Worm (Caenorhabditis elegans) whole organism, late embryonic: Measurements from ENCODE around the gene aos-1.

Experiments
- C08G9.2 ChIP-seq: sonication (generic microtip); optimal IDR thresholded peaks from 2 replicates; lab custom pipeline; 2016; ENCODE audit warnings: mild to moderate bottlenecking, missing genetic modification characterization, moderate library complexity, missing compliant biosample characterization
- K02D7.2 ChIP-seq: sonication (generic microtip); optimal IDR thresholded peaks from 2 replicates; lab custom pipeline; 2017; ENCODE audit warnings: mild to moderate bottlenecking, missing genetic modification characterization, missing compliant biosample characterization
- K09A11.1 ChIP-seq: sonication (generic microtip); optimal IDR thresholded peaks from 2 replicates; lab custom pipeline; 2017; ENCODE audit warnings: antibody characterized with exemption, mild to moderate bottlenecking, missing genetic modification characterization, missing compliant biosample characterization; ENCODE audit not compliant: insufficient read depth
- T23F11.4 ChIP-seq: fragments of 200-800 bp; sonication (Bioruptor generic); optimal IDR thresholded peaks from 2 replicates; lab custom pipeline; 2018; ENCODE audit warnings: mild to moderate bottlenecking, missing genetic modification characterization, missing compliant biosample characterization
- Y22D7AL.16 ChIP-seq: sonication (generic microtip); optimal IDR thresholded peaks from 2 replicates; lab custom pipeline; 2016; ENCODE audit warnings: missing genetic modification characterization, missing compliant biosample characterization
- ahr-1 ChIP-seq: sonication (generic microtip); optimal IDR thresholded peaks from 2 replicates; lab custom pipeline; 2016; ENCODE audit warnings: missing genetic modification characterization, missing compliant biosample characterization
- ceh-14 ChIP-seq: sonication (generic microtip); optimal IDR thresholded peaks from 2 replicates; lab custom pipeline; 2016; ENCODE audit warnings: missing genotype, missing genetic modification characterization, missing compliant biosample characterization
- ceh-18 ChIP-seq: sonication (generic microtip); optimal IDR thresholded peaks from 2 replicates; lab custom pipeline; 2016; ENCODE audit warnings: missing genetic modification characterization, missing compliant biosample characterization
- ceh-19 ChIP-seq: fragments of 200-800 bp; sonication (Bioruptor generic); optimal IDR thresholded peaks from 2 replicates; lab custom pipeline; 2018; ENCODE audit warnings: mild to moderate bottlenecking, missing genetic modification characterization, missing compliant biosample characterization
- ceh-22 ChIP-seq: sonication (generic microtip); optimal IDR thresholded peaks from 2 replicates; lab custom pipeline; 2017; ENCODE audit warnings: missing biosample characterization, missing genetic modification characterization
- ceh-24 ChIP-seq: sonication (generic microtip); optimal IDR thresholded peaks from 2 replicates; lab custom pipeline; 2016; ENCODE audit warnings: mild to moderate bottlenecking, missing genetic modification characterization, missing compliant biosample characterization
- ceh-34 ChIP-seq: sonication (generic microtip); optimal IDR thresholded peaks from 2 replicates; lab custom pipeline; 2016; ENCODE audit warnings: mild to moderate bottlenecking, missing genetic modification characterization, missing compliant biosample characterization
- ceh-48 ChIP-seq: sonication (generic microtip); optimal IDR thresholded peaks from 2 replicates; lab custom pipeline; 2016; ENCODE audit warnings: missing genetic modification characterization, inconsistent platforms, missing compliant biosample characterization
- ceh-6 ChIP-seq: fragments of 200-800 bp; sonication (Bioruptor generic); optimal IDR thresholded peaks from 2 replicates; lab custom pipeline; 2018; ENCODE audit warnings: mild to moderate bottlenecking, missing genetic modification characterization, missing compliant biosample characterization
- ceh-9 ChIP-seq: sonication (generic microtip); optimal IDR thresholded peaks from 2 replicates; lab custom pipeline; 2016; ENCODE audit warnings: mild to moderate bottlenecking, missing genetic modification characterization, inconsistent platforms, missing compliant biosample characterization
- che-1 ChIP-seq: sonication (generic microtip); optimal IDR thresholded peaks from 2 replicates; lab custom pipeline; 2016; ENCODE audit warnings: mild to moderate bottlenecking, missing genetic modification characterization, missing compliant biosample characterization
- elt-2 ChIP-seq: sonication (generic microtip); optimal IDR thresholded peaks from 2 replicates; lab custom pipeline; 2016; ENCODE audit warnings: missing genetic modification reagents, missing genetic modification characterization, missing compliant biosample characterization
- elt-4 ChIP-seq: sonication (generic microtip); optimal IDR thresholded peaks from 2 replicates; lab custom pipeline; 2016; ENCODE audit warnings: missing genetic modification characterization, missing compliant biosample characterization
- ets-4 ChIP-seq: sonication (generic microtip); optimal IDR thresholded peaks from 2 replicates; lab custom pipeline; 2016; ENCODE audit warnings: missing genetic modification characterization, missing compliant biosample characterization
- fax-1 ChIP-seq: sonication (generic microtip); optimal IDR thresholded peaks from 2 replicates; lab custom pipeline; 2016; ENCODE audit warnings: missing genotype, missing genetic modification characterization, missing compliant biosample characterization
- fkh-6 ChIP-seq: sonication (generic microtip); optimal IDR thresholded peaks from 2 replicates; lab custom pipeline; 2016; ENCODE audit warnings: missing genetic modification characterization, missing compliant biosample characterization
- hlh-13 ChIP-seq: fragments of 200-800 bp; sonication (Bioruptor generic); optimal IDR thresholded peaks from 2 replicates; lab custom pipeline; 2018; ENCODE audit warnings: mild to moderate bottlenecking, missing genetic modification characterization, missing compliant biosample characterization
- hlh-15 ChIP-seq: sonication (generic microtip); optimal IDR thresholded peaks from 2 replicates; lab custom pipeline; 2016; ENCODE audit warnings: missing genetic modification characterization, missing compliant biosample characterization
- hlh-30 ChIP-seq: sonication (generic microtip); optimal IDR thresholded peaks from 2 replicates; lab custom pipeline; 2017; ENCODE audit warnings: antibody characterized with exemption, missing genetic modification characterization, missing compliant biosample characterization; ENCODE audit not compliant: insufficient read depth
- hlh-6 ChIP-seq: sonication (generic microtip); optimal IDR thresholded peaks from 2 replicates; lab custom pipeline; 2016; ENCODE audit warnings: missing genotype, missing genetic modification characterization, missing compliant biosample characterization
- hlh-8 ChIP-seq: sonication (generic microtip); optimal IDR thresholded peaks from 2 replicates; lab custom pipeline; 2016; ENCODE audit warnings: missing genotype, missing genetic modification characterization, missing compliant biosample characterization
- lin-11 ChIP-seq: fragments of 200-800 bp; sonication (Bioruptor generic); optimal IDR thresholded peaks from 2 replicates; lab custom pipeline; 2018; ENCODE audit warnings: mild to moderate bottlenecking, missing genetic modification characterization, missing compliant biosample characterization
- madf-2 ChIP-seq: sonication (generic microtip); optimal IDR thresholded peaks from 2 replicates; lab custom pipeline; 2017; ENCODE audit warnings: missing genetic modification characterization, missing compliant biosample characterization
- mec-3 ChIP-seq: sonication (generic microtip); optimal IDR thresholded peaks from 2 replicates; lab custom pipeline; 2016; ENCODE audit warnings: borderline replicate concordance, missing genetic modification characterization, missing compliant biosample characterization
- nhr-232 ChIP-seq: sonication (generic microtip); optimal IDR thresholded peaks from 2 replicates; lab custom pipeline; 2016; ENCODE audit warnings: missing genetic modification characterization, missing compliant biosample characterization
- pag-3 ChIP-seq: sonication (generic microtip); optimal IDR thresholded peaks from 2 replicates; lab custom pipeline; 2016; ENCODE audit warnings: missing compliant biosample characterization, missing genetic modification characterization, borderline replicate concordance
- pat-9 ChIP-seq: fragments of 200-800 bp; sonication (Bioruptor generic); optimal IDR thresholded peaks from 2 replicates; lab custom pipeline; 2018; ENCODE audit warnings: mild to moderate bottlenecking, missing genetic modification characterization, moderate library complexity, missing compliant biosample characterization
- pax-1 ChIP-seq: fragments of 150-350 bp; optimal IDR thresholded peaks from 2 replicates; lab custom pipeline; 2014; ENCODE audit warnings: missing biosample characterization, missing genetic modification characterization
- pros-1 ChIP-seq: fragments of 150-350 bp; optimal IDR thresholded peaks from 2 replicates; lab custom pipeline; 2014; ENCODE audit warnings: missing biosample characterization, missing genetic modification reagents, missing genetic modification characterization
- sox-4 ChIP-seq: sonication (generic microtip); optimal IDR thresholded peaks from 2 replicates; lab custom pipeline; 2017; ENCODE audit warnings: mild to moderate bottlenecking, missing genetic modification characterization, inconsistent platforms, missing compliant biosample characterization
- syd-9 ChIP-seq: sonication (generic microtip); optimal IDR thresholded peaks from 2 replicates; lab custom pipeline; 2016; ENCODE audit warnings: mild to moderate bottlenecking, missing genetic modification characterization, moderate library complexity, missing compliant biosample characterization
- tbx-7 ChIP-seq: sonication (generic microtip); optimal IDR thresholded peaks from 2 replicates; lab custom pipeline; 2016; ENCODE audit warnings: missing genotype, missing genetic modification characterization, missing compliant biosample characterization
- ttx-3 ChIP-seq: sonication (generic microtip); optimal IDR thresholded peaks from 2 replicates; lab custom pipeline; 2016; ENCODE audit warnings: missing genetic modification reagents, missing genetic modification characterization, missing compliant biosample characterization
- unc-55 ChIP-seq: sonication (generic microtip); optimal IDR thresholded peaks from 2 replicates; lab custom pipeline; 2017; ENCODE audit warnings: missing biosample characterization, missing genetic modification reagents, missing genetic modification characterization
- zip-5 ChIP-seq: sonication (generic microtip); optimal IDR thresholded peaks from 2 replicates; lab custom pipeline; 2016; ENCODE audit warnings: missing genetic modification characterization, missing compliant biosample characterization

The aos-1 gene

DNA sequence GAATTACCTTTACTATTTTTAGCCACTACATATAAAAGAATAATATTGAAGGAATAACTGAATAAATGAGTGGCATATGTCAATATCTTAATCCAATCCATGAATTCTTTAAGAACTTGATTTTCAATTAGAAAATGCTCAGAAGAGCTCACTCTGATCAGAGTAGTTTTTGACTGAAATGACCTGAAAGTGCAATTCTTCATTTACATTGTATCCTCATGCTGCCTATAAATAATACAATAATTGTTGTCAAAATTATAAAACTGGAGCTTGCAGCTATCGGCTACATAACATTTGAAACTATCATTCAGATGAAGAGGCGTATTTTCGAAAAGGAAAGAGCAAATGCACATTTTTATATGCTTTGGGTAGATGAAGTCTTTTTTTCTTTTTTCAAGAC lies 7.4 kb downstream of the aos-1 start, which contains the start of gene srxa-19:
Gene srxa-19, minus strand, starts transcription at position 101 of the 400 bp plus-strand sequence.
- TF ChIP-seq ceh-34 (tag; lab: Kevin White, UChicago) (no peak), ceh-22 (no peak), ceh-9 (tag; lab: Kevin White, UChicago) (no peak), madf-2 (tag; lab: Kevin White, UChicago) (no peak), ceh-18 (no peak), ahr-1 (tag; lab: Kevin White, UChicago) (no peak), hlh-30 (no peak), sox-4 (tag; lab: Kevin White, UChicago) (no peak)

DNA sequence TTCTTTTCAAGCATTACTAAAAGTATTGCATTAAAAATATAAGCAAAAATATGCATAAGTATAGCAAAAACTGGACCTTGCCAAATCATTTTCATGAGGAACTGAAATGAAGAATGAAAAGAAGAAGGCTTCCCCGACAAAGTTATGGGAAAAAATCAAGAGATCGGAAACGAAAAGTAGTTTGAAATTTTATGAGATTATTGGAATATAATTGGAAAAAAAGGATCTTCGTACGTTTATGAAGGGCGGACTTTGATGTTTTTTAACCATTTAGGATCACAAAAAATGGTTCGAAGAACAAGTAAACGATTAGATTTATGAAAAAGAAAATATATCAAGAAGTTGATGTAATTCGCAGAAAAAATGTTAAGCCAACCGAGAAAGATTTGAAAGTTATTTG lies 9.2 kb downstream of the aos-1 start, which contains the start of gene srxa-18:
Gene srxa-18, minus strand, starts transcription at position 100 of the 400 bp plus-strand sequence.
- TF ChIP-seq unc-55 (GFP tag; lab: Kevin White, UChicago) (no peak), hlh-15 (no peak), hlh-30 (no peak), Y22D7AL.16 (no peak), pat-9 (tag; lab: Kevin White, UChicago) (no peak), K09A11.1 (tag; lab: Kevin White, UChicago) (no peak), nhr-232 (tag; lab: Kevin White, UChicago) (no peak), pag-3 (tag; lab: Kevin White, UChicago) (no peak), ceh-6 (GFP tag; lab: Kevin White, UChicago) (no peak), K02D7.2 (tag; lab: Kevin White, UChicago) (no peak), ceh-48 (tag; lab: Kevin White, UChicago) (no peak), zip-5 (tag; lab: Kevin White, UChicago) (no peak), lin-11 (tag; lab: Kevin White, UChicago) (no peak), elt-2 (no peak), pax-1 (tag; lab: Kevin White, UChicago) (no peak), C08G9.2 (no peak), ceh-14 (no peak), hlh-6 (tag; lab: Kevin White, UChicago) (no peak), hlh-8 (no peak), ceh-9 (tag; lab: Kevin White, UChicago) (no peak)

DNA sequence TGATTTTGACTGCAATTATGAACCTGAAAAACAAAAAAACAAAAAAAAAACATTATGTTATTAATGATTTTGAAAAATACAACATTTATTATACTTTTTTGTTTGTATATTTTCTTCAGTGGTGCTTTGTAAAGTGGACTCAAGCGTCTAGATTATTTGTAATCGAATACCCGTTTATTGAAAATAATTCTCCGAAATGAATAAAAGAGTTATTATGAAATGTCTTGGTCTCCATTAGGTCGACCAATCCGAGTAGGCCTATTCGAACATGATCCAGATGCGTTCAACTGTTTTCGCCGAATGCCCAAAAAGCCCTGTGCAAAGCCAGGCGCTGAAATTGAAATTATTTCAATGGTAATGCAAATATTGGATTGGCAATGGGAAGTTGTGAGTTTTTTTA lies 12.6 kb downstream of the aos-1 start, which contains the start of gene C08B6.5:
Gene C08B6.5, plus strand, starts transcription at position 301 of the 400 bp plus-strand sequence.
- TF ChIP-seq fax-1 (no peak), che-1 (no peak), mec-3 (tag; lab: Kevin White, UChicago) (no peak), K09A11.1 (tag; lab: Kevin White, UChicago) (no peak), ceh-19 (GFP tag; lab: Kevin White, UChicago) (no peak), zip-5 (tag; lab: Kevin White, UChicago) (no peak), syd-9 (tag; lab: Kevin White, UChicago) (no peak), ceh-22 (no peak), elt-4 (tag; lab: Kevin White, UChicago) (no peak), Y22D7AL.16 (no peak), ttx-3 (no peak), tbx-7 (tag; lab: Kevin White, UChicago) (no peak), pros-1 (no peak), ets-4 (tag; lab: Kevin White, UChicago) (no peak), hlh-13 (GFP tag; lab: Kevin White, UChicago) (no peak), T23F11.4 (no peak), fkh-6 (no peak), ceh-24 (tag; lab: Kevin White, UChicago) (no peak), nhr-232 (tag; lab: Kevin White, UChicago) (no peak)
